Fruit fly (Drosophila melanogaster) whole organism, embryonic: ENCODE results near the gene CG10470.

Experiments used
- Asciz ChIP-seq: fragments of 200-800 bp; sonication (Bioruptor generic); optimal IDR thresholded peaks from 2 replicates; lab custom pipeline; 2017; ENCODE audit warnings: missing biosample characterization, mild to moderate bottlenecking, missing genetic modification characterization, missing genetic modification reagents
- CG11560 ChIP-seq: fragments of 200-800 bp; sonication (Bioruptor generic); IDR thresholded peaks from 3 replicates; pipeline ENCODE4 v1.3.6; 2022; ENCODE audit warnings: missing biosample characterization, missing genetic modification characterization
- CG11695 ChIP-seq: fragments of 200-800 bp; sonication (Bioruptor generic); IDR thresholded peaks from 3 replicates; pipeline ENCODE4 v1.3.6; 2022; ENCODE audit warnings: missing biosample characterization, missing genetic modification characterization
- CG14965 ChIP-seq: fragments of 200-800 bp; sonication (Bioruptor generic); optimal IDR thresholded peaks from 2 replicates; lab custom pipeline; 2016; ENCODE audit warnings: missing biosample characterization, missing genetic modification characterization, borderline replicate concordance
- CG1602 ChIP-seq: fragments of 200-800 bp; sonication (Bioruptor generic); optimal IDR thresholded peaks from 3 replicates; lab custom pipeline; 2016; ENCODE audit warnings: missing biosample characterization, missing genetic modification characterization
- CG17829 ChIP-seq: fragments of 200-800 bp; optimal IDR thresholded peaks from 2 replicates; lab custom pipeline; 2019; ENCODE audit warnings: missing biosample characterization, mild to moderate bottlenecking, missing genetic modification characterization, moderate library complexity
- CG34376 ChIP-seq: fragments of 200-800 bp; sonication (Bioruptor generic); optimal IDR thresholded peaks from 2 replicates; lab custom pipeline; 2018; ENCODE audit warnings: missing biosample characterization, mild to moderate bottlenecking, missing genetic modification characterization
- CG34422 ChIP-seq: fragments of 200-800 bp; sonication (Bioruptor generic); IDR thresholded peaks from 3 replicates; pipeline ENCODE4 v1.3.6; 2022; ENCODE audit warnings: missing biosample characterization, missing genetic modification characterization
- CG3847 ChIP-seq: fragments of 200-800 bp; sonication (Bioruptor generic); IDR thresholded peaks from 2 replicates; pipeline ENCODE4 v1.3.6; 2022; ENCODE audit warnings: missing biosample characterization, missing genetic modification characterization
- CG4360 ChIP-seq: fragments of 200-800 bp; sonication (Bioruptor generic); IDR thresholded peaks from 2 replicates; pipeline ENCODE4 v1.3.6; 2022; ENCODE audit warnings: missing biosample characterization, missing genetic modification characterization
- CG4424 ChIP-seq: fragments of 200-800 bp; sonication (Bioruptor generic); optimal IDR thresholded peaks from 3 replicates; lab custom pipeline; 2016; ENCODE audit warnings: missing biosample characterization, missing genetic modification characterization
- CG4617 ChIP-seq: fragments of 200-800 bp; sonication (Bioruptor generic); optimal IDR thresholded peaks from 3 replicates; lab custom pipeline; 2016; ENCODE audit warnings: missing biosample characterization, missing genetic modification characterization, borderline replicate concordance
- CG8290 ChIP-seq, 3 experiments: fragments of 200-800 bp; sonication (Bioruptor generic); optimal IDR thresholded peaks; 2 replicates each; lab custom pipeline; 2016 to 2019; ENCODE audit warnings: missing biosample characterization in 3 of 3, missing genetic modification characterization in 3 of 3, mild to moderate bottlenecking in 2 of 3, moderate library complexity in 1 of 3
- CG9932 ChIP-seq: fragments of 200-800 bp; sonication (Bioruptor generic); IDR thresholded peaks from 2 replicates; pipeline ENCODE4 v1.3.6; 2022; ENCODE audit warnings: missing biosample characterization, missing genetic modification characterization
- CHES-1-like ChIP-seq: fragments of 200-800 bp; sonication (Bioruptor generic); optimal IDR thresholded peaks from 2 replicates; lab custom pipeline; 2016; ENCODE audit warnings: missing biosample characterization, missing genetic modification characterization
- Camta ChIP-seq: fragments of 200-800 bp; sonication (Bioruptor generic); optimal IDR thresholded peaks from 2 replicates; lab custom pipeline; 2016; ENCODE audit warnings: missing biosample characterization, missing genetic modification characterization
- Dp ChIP-seq: fragments of 200-800 bp; sonication (Bioruptor generic); optimal IDR thresholded peaks from 2 replicates; lab custom pipeline; 2018; ENCODE audit warnings: missing biosample characterization, mild to moderate bottlenecking, missing genetic modification characterization, moderate library complexity
- Drgx ChIP-seq: fragments of 200-800 bp; sonication (Bioruptor generic); IDR thresholded peaks from 2 replicates; pipeline ENCODE4 v1.3.6; 2022; ENCODE audit warnings: missing biosample characterization, missing genetic modification characterization
- Elba2 ChIP-seq: fragments of 200-800 bp; sonication (Bioruptor generic); optimal IDR thresholded peaks from 3 replicates; lab custom pipeline; 2016; ENCODE audit warnings: missing biosample characterization, missing genetic modification characterization
- Fer2 ChIP-seq: fragments of 200-800 bp; sonication (Bioruptor generic); optimal IDR thresholded peaks from 2 replicates; lab custom pipeline; 2018; ENCODE audit warnings: missing biosample characterization, mild to moderate bottlenecking, missing genetic modification characterization, moderate library complexity
- Gsc ChIP-seq: fragments of 200-800 bp; sonication (Bioruptor generic); IDR thresholded peaks from 2 replicates; pipeline ENCODE4 v1.3.6; 2022; ENCODE audit warnings: missing biosample characterization, missing genetic modification characterization
- H2.0 ChIP-seq: fragments of 200-800 bp; sonication (Bioruptor generic); IDR thresholded peaks from 2 replicates; pipeline ENCODE4 v1.3.6; 2022; ENCODE audit warnings: missing biosample characterization, missing genetic modification characterization
- HLH4C ChIP-seq: fragments of 200-800 bp; sonication (Bioruptor generic); IDR thresholded peaks from 3 replicates; pipeline ENCODE4 v1.3.6; 2022; ENCODE audit warnings: missing biosample characterization, missing genetic modification characterization; ENCODE audit not compliant: partially characterized antibody
- HLH54F ChIP-seq: fragments of 200-800 bp; sonication (Bioruptor generic); optimal IDR thresholded peaks from 3 replicates; lab custom pipeline; 2016; ENCODE audit warnings: missing biosample characterization, missing genetic modification characterization
- Hmr ChIP-seq: fragments of 200-800 bp; sonication (Bioruptor generic); optimal IDR thresholded peaks from 3 replicates; lab custom pipeline; 2017; ENCODE audit warnings: mild to moderate bottlenecking, missing biosample characterization, missing genetic modification reagents, missing genetic modification characterization
- Kr ChIP-seq: fragments of 200-800 bp; sonication (Bioruptor generic); optimal IDR thresholded peaks from 2 replicates; lab custom pipeline; 2017; ENCODE audit warnings: missing biosample characterization, mild to moderate bottlenecking, missing genetic modification characterization
- Lpt ChIP-seq: fragments of >200 bp; optimal IDR thresholded peaks from 2 replicates; lab custom pipeline; 2018; ENCODE audit warnings: missing biosample characterization, missing genetic modification characterization
- NfI ChIP-seq: fragments of 200-800 bp; sonication (Bioruptor generic); optimal IDR thresholded peaks from 3 replicates; lab custom pipeline; 2018; ENCODE audit warnings: missing biosample characterization, mild to moderate bottlenecking, missing genetic modification characterization, moderate library complexity
- Oaz ChIP-seq: fragments of 200-800 bp; sonication (Bioruptor generic); IDR thresholded peaks from 2 replicates; pipeline ENCODE4 v1.3.6; 2022; ENCODE audit warnings: missing biosample characterization, missing genetic modification characterization
- Sox100B ChIP-seq: fragments of 200-800 bp; sonication (Bioruptor generic); optimal IDR thresholded peaks from 3 replicates; lab custom pipeline; 2018; ENCODE audit warnings: missing biosample characterization, mild to moderate bottlenecking, missing genetic modification characterization
- bigmax ChIP-seq: fragments of 200-800 bp; sonication (Bioruptor generic); optimal IDR thresholded peaks from 2 replicates; lab custom pipeline; 2018; ENCODE audit warnings: missing biosample characterization, mild to moderate bottlenecking, missing genetic modification characterization
- cg ChIP-seq: fragments of 200-800 bp; sonication (Bioruptor generic); optimal IDR thresholded peaks from 3 replicates; lab custom pipeline; 2019; ENCODE audit warnings: missing biosample characterization, mild to moderate bottlenecking, missing genetic modification characterization, moderate library complexity
- dan ChIP-seq: fragments of 200-800 bp; sonication (Bioruptor generic); IDR thresholded peaks from 2 replicates; pipeline ENCODE4 v1.3.6; 2022; ENCODE audit warnings: missing biosample characterization, missing genetic modification characterization
- exex ChIP-seq: fragments of 200-800 bp; sonication (Bioruptor generic); optimal IDR thresholded peaks from 4 replicates; lab custom pipeline; 2018; ENCODE audit warnings: missing biosample characterization, mild to moderate bottlenecking, missing genetic modification characterization, moderate library complexity
- gem ChIP-seq: fragments of 200-800 bp; sonication (Bioruptor generic); optimal IDR thresholded peaks from 2 replicates; lab custom pipeline; 2019; ENCODE audit warnings: missing biosample characterization, mild to moderate bottlenecking, missing genetic modification characterization, moderate library complexity
- gsb-n ChIP-seq: fragments of 200-800 bp; sonication (Bioruptor generic); optimal IDR thresholded peaks from 3 replicates; lab custom pipeline; 2018; ENCODE audit warnings: missing biosample characterization, mild to moderate bottlenecking, missing genetic modification characterization
- her ChIP-seq: fragments of 200-800 bp; sonication (Bioruptor generic); optimal IDR thresholded peaks from 2 replicates; lab custom pipeline; 2016; ENCODE audit warnings: missing biosample characterization, missing genetic modification characterization
- lilli ChIP-seq: fragments of 200-800 bp; sonication (Bioruptor generic); optimal IDR thresholded peaks from 3 replicates; lab custom pipeline; 2016; ENCODE audit warnings: missing biosample characterization, missing genetic modification characterization
- lola ChIP-seq, 3 experiments: fragments of >200 bp in 2 of 3; fragments of 200-800 bp in 1 of 3; sonication (Bioruptor generic) in 1 of 3; optimal IDR thresholded peaks; 2 replicates each; lab custom pipeline; 2017 to 2019; ENCODE audit warnings: missing biosample characterization in 3 of 3, missing genetic modification characterization in 3 of 3, mild to moderate bottlenecking in 1 of 3, moderate library complexity in 1 of 3
- mam ChIP-seq: fragments of 200-800 bp; sonication (Bioruptor generic); optimal IDR thresholded peaks from 3 replicates; lab custom pipeline; 2016; ENCODE audit warnings: missing biosample characterization, missing genetic modification characterization
- phol ChIP-seq: fragments of 200-800 bp; sonication (Bioruptor generic); optimal IDR thresholded peaks from 3 replicates; lab custom pipeline; 2018; ENCODE audit warnings: missing biosample characterization, mild to moderate bottlenecking, missing genetic modification characterization, moderate library complexity
- ro ChIP-seq: fragments of 200-800 bp; sonication (Bioruptor generic); IDR thresholded peaks from 2 replicates; pipeline ENCODE4 v1.3.6; 2022; ENCODE audit warnings: missing biosample characterization, missing genetic modification characterization
- seq ChIP-seq: fragments of 200-800 bp; sonication (Bioruptor generic); IDR thresholded peaks from 2 replicates; pipeline ENCODE4 v1.3.6; 2022; ENCODE audit warnings: missing biosample characterization, missing genetic modification characterization
- slbo ChIP-seq: fragments of 200-800 bp; sonication (Bioruptor generic); IDR thresholded peaks from 2 replicates; pipeline ENCODE4 v1.3.6; 2022; ENCODE audit warnings: missing biosample characterization, missing genetic modification characterization
- sob ChIP-seq: fragments of 200-800 bp; sonication (Bioruptor generic); IDR thresholded peaks from 2 replicates; pipeline ENCODE4 v1.3.6; 2022; ENCODE audit warnings: missing biosample characterization, missing genetic modification characterization
- tx ChIP-seq: fragments of 200-800 bp; sonication (Bioruptor generic); optimal IDR thresholded peaks from 2 replicates; lab custom pipeline; 2016; ENCODE audit warnings: missing biosample characterization, missing genetic modification characterization
- zf30C ChIP-seq: fragments of 200-800 bp; sonication (Bioruptor generic); optimal IDR thresholded peaks from 3 replicates; lab custom pipeline; 2018; ENCODE audit warnings: missing biosample characterization, mild to moderate bottlenecking, missing genetic modification characterization
- zfh1 ChIP-seq: fragments of 200-800 bp; sonication (Bioruptor generic); IDR thresholded peaks from 3 replicates; pipeline ENCODE4 v1.3.6; 2022; ENCODE audit warnings: missing biosample characterization, missing genetic modification characterization

The CG10470 gene

dm6 chr2L:19014032-19014880, 34.6 kb upstream of the CG10470 start (continued):
- peak; percentile 68; the same call in 1 of the 3 replicates for TF ChIP-seq CG11695 (GFP tag; lab: Robert Waterston, UW)
- TF ChIP-seq slbo (GFP tag; lab: Robert Waterston, UW), result peak; percentile 58
- TF ChIP-seq exex, result peak; percentile 45
- TF ChIP-seq her, result no peak
- no peak for TF ChIP-seq ro (GFP tag; lab: Robert Waterston, UW)
- peak; percentile 9; the same call in 1 of the 2 replicates for TF ChIP-seq Drgx (GFP tag; lab: Robert Waterston, UW)
- peak; percentile 86 for TF ChIP-seq gem (tag; lab: Kevin White, UChicago)
- peak; percentile 82 for TF ChIP-seq Sox100B
- TF ChIP-seq Hmr (GFP tag; lab: Kevin White, UChicago), result peak; percentile 91
- no peak for TF ChIP-seq Gsc (GFP tag; lab: Robert Waterston, UW)
- TF ChIP-seq gsb-n (tag; lab: Kevin White, UChicago), result peak; percentile 46
- no peak for TF ChIP-seq CG8290 (GFP tag; optimal IDR thresholded peaks at IDR 0.05; lab: Kevin White, UChicago)
- TF ChIP-seq CG8290 (tag; optimal IDR thresholded peaks at IDR 0.05; lab: Kevin White, UChicago), result peak in 1 of 2 experiments; percentile 25
- TF ChIP-seq NfI (GFP tag; lab: Kevin White, UChicago), result peak; percentile 84
- peak; percentile 35; the same call in 1 of the 2 replicates for TF ChIP-seq seq (GFP tag; lab: Robert Waterston, UW)
- peak; percentile 53 for TF ChIP-seq CG4424 (GFP tag; lab: Kevin White, UChicago)
- no peak for TF ChIP-seq Lpt (GFP tag; lab: Kevin White, UChicago)
- TF ChIP-seq HLH54F (GFP tag; lab: Kevin White, UChicago), result peak; percentile 10
- TF ChIP-seq Oaz (GFP tag; lab: Robert Waterston, UW), result peak; percentile 60
- TF ChIP-seq Camta, result no peak
- peak; percentile 8; the same call in 1 of the 3 replicates for TF ChIP-seq zfh1
- TF ChIP-seq CG34422 (GFP tag; lab: Robert Waterston, UW), result peak; percentile 50; the same call in 1 of the 3 replicates
- TF ChIP-seq CG11560 (tag; lab: Robert Waterston, UW), result 0 out of 3 replicates have a peak, but pooled peaks have one; percentile 32
- no peak for TF ChIP-seq Dp (GFP tag; lab: Kevin White, UChicago)
- peak in 1 of 3 experiments; percentile 46 for TF ChIP-seq lola (GFP tag; optimal IDR thresholded peaks at IDR 0.05; lab: Kevin White, UChicago)
- TF ChIP-seq CG17829 (tag; lab: Kevin White, UChicago), result peak; percentile 68
- peak; percentile 53 for TF ChIP-seq CG9932
- TF ChIP-seq CG14965, result no peak
- TF ChIP-seq H2.0 (GFP tag; lab: Robert Waterston, UW), result 0 out of 2 replicates have a peak, but pooled peaks have one; percentile 29
- peak; percentile 20 for TF ChIP-seq mam
- peak; percentile 31 for TF ChIP-seq Fer2 (tag; lab: Kevin White, UChicago)
- TF ChIP-seq CG34376, result peak; percentile 75
- no peak for TF ChIP-seq CHES-1-like (GFP tag; lab: Kevin White, UChicago)
- TF ChIP-seq sob, result peak; percentile 67
- TF ChIP-seq tx (GFP tag; lab: Kevin White, UChicago), result no peak
- no peak for TF ChIP-seq Kr (GFP tag; lab: Kevin White, UChicago)
- peak; percentile 61 for TF ChIP-seq lilli (GFP tag; lab: Kevin White, UChicago)
- no peak for TF ChIP-seq HLH4C (GFP tag; lab: Robert Waterston, UW)
- TF ChIP-seq Elba2 (GFP tag; lab: Kevin White, UChicago), result no peak
- peak; percentile 50; the same call in 1 of the 2 replicates for TF ChIP-seq CG3847
- TF ChIP-seq phol (tag; lab: Kevin White, UChicago), result peak; percentile 77
- TF ChIP-seq Asciz, result peak; percentile 70
- no peak for TF ChIP-seq cg (GFP tag; lab: Kevin White, UChicago)
- TF ChIP-seq dan, result no peak
- no peak for TF ChIP-seq CG4360 (GFP tag; lab: Robert Waterston, UW)
- peak; percentile 36 for TF ChIP-seq CG1602
- peak; percentile 77 for TF ChIP-seq zf30C (GFP tag; lab: Kevin White, UChicago)
- TF ChIP-seq bigmax (GFP tag; lab: Kevin White, UChicago), result no peak
- TF ChIP-seq CG4617 (GFP tag; lab: Kevin White, UChicago), result no peak
